Worm (Caenorhabditis elegans) whole organism, L4 larva: ENCODE data around the gene nhr-192.
A peak's percentile ranks its signal among the peaks of the same experiment; 100 is the strongest.

Source experiments
- cey-2 ChIP-seq: sonication (generic microtip); optimal IDR thresholded peaks from 3 replicates; lab custom pipeline; 2017; ENCODE audit warnings: missing genetic modification characterization, mild to moderate bottlenecking, missing compliant biosample characterization, antibody characterized with exemption, borderline replicate concordance; ENCODE audit not compliant: insufficient read depth
- daf-12 ChIP-seq: fragments of 150-350 bp; optimal IDR thresholded peaks from 2 replicates; lab custom pipeline; 2014; ENCODE audit warnings: missing biosample characterization, missing genetic modification reagents, missing genetic modification characterization
- lin-15B ChIP-seq: fragments of 150-350 bp; sonication (generic microtip); optimal IDR thresholded peaks from 3 replicates; lab custom pipeline; 2014; ENCODE audit warnings: missing biosample characterization, missing genetic modification characterization
- nhr-6 ChIP-seq: fragments of 150-350 bp; optimal IDR thresholded peaks from 2 replicates; lab custom pipeline; 2014; ENCODE audit warnings: missing biosample characterization, missing genetic modification characterization
- pqm-1 ChIP-seq: sonication (generic microtip); optimal IDR thresholded peaks from 2 replicates; lab custom pipeline; 2017; ENCODE audit warnings: missing biosample characterization, missing genetic modification characterization
- sdz-12 ChIP-seq: fragments of 200-800 bp; sonication (Bioruptor generic); optimal IDR thresholded peaks from 2 replicates; lab custom pipeline; 2018; ENCODE audit warnings: mild to moderate bottlenecking, missing genetic modification characterization, missing compliant biosample characterization
- ztf-11 ChIP-seq: fragments of 150-350 bp; optimal IDR thresholded peaks from 2 replicates; lab custom pipeline; 2014; ENCODE audit warnings: missing biosample characterization, missing genetic modification characterization

- peak; percentile 86 for TF ChIP-seq pqm-1 (tag; lab: Kevin White, UChicago)
- TF ChIP-seq cey-2 (tag; lab: Kevin White, UChicago): no peak
- no peak for TF ChIP-seq daf-12
- no peak for TF ChIP-seq ztf-11 (tag; lab: Kevin White, UChicago)
- TF ChIP-seq nhr-6 (tag; lab: Kevin White, UChicago): no peak
- TF ChIP-seq lin-15B (tag; lab: Kevin White, UChicago): no peak
- TF ChIP-seq sdz-12 (GFP tag; lab: Kevin White, UChicago): no peak
Measured at ce11 chrV:10096932-10097331, 26.5 kb upstream of the nhr-192 start.
